Worm (Caenorhabditis elegans) whole organism, early embryonic: ENCODE data around the gene T05A7.7.

ENCODE experiments used
- B0310.2 ChIP-seq: sonication (generic microtip); optimal IDR thresholded peaks from 2 replicates; lab custom pipeline; 2016; ENCODE audit warnings: mild to moderate bottlenecking, missing genetic modification characterization, missing compliant biosample characterization
- ama-1 ChIP-seq: fragments of 150-350 bp; optimal IDR thresholded peaks from 2 replicates; lab custom pipeline; 2014
- pes-1 ChIP-seq: fragments of 200-800 bp; sonication (Bioruptor generic); IDR thresholded peaks from 2 replicates; pipeline ENCODE4 v1.3.6; 2022; ENCODE audit warnings: missing genetic modification reagents, missing genetic modification characterization, missing compliant biosample characterization
- sea-1 ChIP-seq: fragments of 200-800 bp; sonication (Bioruptor generic); conservative IDR thresholded peaks from 2 replicates; pipeline ENCODE4 v1.3.6; 2022; ENCODE audit warnings: missing genetic modification characterization, missing compliant biosample characterization

DNA sequence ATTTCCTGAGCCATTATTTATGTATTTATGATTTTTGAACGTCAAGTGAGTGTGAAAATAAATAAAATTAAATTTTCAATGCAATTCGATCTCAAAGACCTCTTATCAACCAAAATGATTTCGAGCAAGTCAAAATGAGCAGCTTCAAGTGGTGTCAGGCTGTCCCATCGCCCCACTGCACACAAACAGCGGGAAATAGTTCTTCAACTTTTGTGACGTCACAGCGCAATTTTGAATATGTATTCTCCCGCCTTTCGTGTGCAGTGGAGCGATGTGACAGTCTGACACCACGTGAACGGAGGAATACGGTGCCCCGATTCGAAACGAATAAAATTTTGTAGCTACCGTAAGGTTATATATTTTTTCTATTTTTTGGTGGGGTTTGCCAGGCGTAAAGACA is 7.6 kb downstream of the T05A7.7 start:
- TF ChIP-seq B0310.2 (tag; lab: Kevin White, UChicago) (no peak), ama-1 (lab: Kevin White, UChicago) (no peak), sea-1 (GFP tag; lab: Robert Waterston, UW) (no peak), pes-1 (GFP tag; lab: Robert Waterston, UW) (no peak)
